Worm (Caenorhabditis elegans): ENCODE results near the gene vhp-1.
A peak's percentile ranks its signal among the peaks of the same experiment; 100 is the strongest.

vhp-1 gene

DNA sequence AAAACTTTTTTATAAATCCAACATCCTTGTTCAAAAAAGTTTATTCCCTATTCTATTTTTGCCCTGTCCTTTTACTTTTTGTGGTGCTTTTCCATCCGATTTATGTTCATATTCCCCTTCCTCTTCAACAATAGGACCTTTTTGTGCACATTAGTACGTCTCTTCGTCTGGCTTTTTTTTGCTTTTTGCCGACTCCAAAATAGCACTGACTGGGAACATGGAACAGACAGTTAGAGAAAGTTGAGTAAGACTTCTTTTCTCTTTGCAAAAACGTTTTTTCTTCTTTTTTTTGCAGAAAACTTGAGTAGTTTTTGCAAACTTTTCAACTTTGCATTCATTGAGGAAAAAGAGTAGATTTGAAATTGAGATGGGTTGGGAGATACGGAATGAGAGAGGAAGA is 21.3 kb upstream of the vhp-1 start:
- TF ChIP-seq nhr-12 (tag; optimal IDR thresholded peaks at IDR 0.05) (no peak), flh-1 (GFP tag; optimal IDR thresholded peaks at IDR 0.05) (no peak), elt-1 (tag; optimal IDR thresholded peaks at IDR 0.05; ENCODE audit: borderline replicate concordance, insufficient read depth) (no peak), lsy-2 (tag; optimal IDR thresholded peaks at IDR 0.05) (no peak), hlh-1 (tag; optimal IDR thresholded peaks at IDR 0.05) (no peak), M03D4.4 (tag; optimal IDR thresholded peaks at IDR 0.05) (no peak), ceh-43 (GFP tag; optimal IDR thresholded peaks at IDR 0.05) (no peak), ztf-11 (tag; optimal IDR thresholded peaks at IDR 0.05) (no peak), pha-4 (tag; optimal IDR thresholded peaks at IDR 0.05) (no peak), mep-1 (tag; optimal IDR thresholded peaks at IDR 0.05) (no peak), tbx-8 (GFP tag; optimal IDR thresholded peaks at IDR 0.05) (no peak), unc-120 (tag; optimal IDR thresholded peaks at IDR 0.05; ENCODE audit: poor library complexity, severe bottlenecking) (no peak), drap-1 (GFP tag; optimal IDR thresholded peaks at IDR 0.05) (no peak), ceh-83 (GFP tag; optimal IDR thresholded peaks at IDR 0.05) (no peak)

DNA sequence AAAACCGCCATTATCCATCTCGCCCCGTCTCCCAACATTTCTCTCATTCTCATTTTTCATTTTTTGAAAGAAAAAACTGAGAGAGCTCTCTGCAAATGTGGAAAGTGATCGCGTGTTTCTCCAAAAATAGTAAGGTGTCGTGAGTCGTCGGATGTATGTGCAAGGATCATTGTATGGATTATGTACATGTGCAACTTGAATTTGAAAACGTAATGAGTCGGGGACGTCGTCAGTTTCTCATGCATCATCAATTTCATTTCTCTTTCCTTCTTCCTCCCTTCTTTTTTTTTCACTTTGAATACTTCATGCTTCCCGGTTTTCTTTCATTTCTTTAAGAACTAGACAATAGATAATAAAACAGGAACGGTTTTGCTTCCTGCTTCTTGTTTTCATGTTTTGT is 18.0 kb upstream of the vhp-1 start:
- TF ChIP-seq lin-13 (tag; optimal IDR thresholded peaks at IDR 0.05) = no peak
- TF ChIP-seq snpc-4 (tag; optimal IDR thresholded peaks at IDR 0.05) = no peak
- no peak for TF ChIP-seq nhr-237 (tag; optimal IDR thresholded peaks at IDR 0.05)
- no peak for TF ChIP-seq blmp-1 (tag; optimal IDR thresholded peaks at IDR 0.05)
- TF ChIP-seq pha-4 (tag; optimal IDR thresholded peaks at IDR 0.05) = no peak
- TF ChIP-seq lsy-2 (tag; optimal IDR thresholded peaks at IDR 0.05) = no peak
- TF ChIP-seq nhr-12 (tag; optimal IDR thresholded peaks at IDR 0.05) = no peak
- no peak for TF ChIP-seq elt-3 (tag; optimal IDR thresholded peaks at IDR 0.05)
- no peak for TF ChIP-seq mep-1 (tag; optimal IDR thresholded peaks at IDR 0.05)
- TF ChIP-seq M03D4.4 (tag; optimal IDR thresholded peaks at IDR 0.05) = no peak
- TF ChIP-seq lin-32 (GFP tag; optimal IDR thresholded peaks at IDR 0.05) = no peak
- TF ChIP-seq ztf-11 (tag; optimal IDR thresholded peaks at IDR 0.05) = no peak
- no peak for TF ChIP-seq unc-120 (tag; optimal IDR thresholded peaks at IDR 0.05; ENCODE audit: poor library complexity, severe bottlenecking)
- TF ChIP-seq zip-8 (tag; optimal IDR thresholded peaks at IDR 0.05) = no peak
- no peak for TF ChIP-seq sem-2 (GFP tag; optimal IDR thresholded peaks at IDR 0.05)

DNA sequence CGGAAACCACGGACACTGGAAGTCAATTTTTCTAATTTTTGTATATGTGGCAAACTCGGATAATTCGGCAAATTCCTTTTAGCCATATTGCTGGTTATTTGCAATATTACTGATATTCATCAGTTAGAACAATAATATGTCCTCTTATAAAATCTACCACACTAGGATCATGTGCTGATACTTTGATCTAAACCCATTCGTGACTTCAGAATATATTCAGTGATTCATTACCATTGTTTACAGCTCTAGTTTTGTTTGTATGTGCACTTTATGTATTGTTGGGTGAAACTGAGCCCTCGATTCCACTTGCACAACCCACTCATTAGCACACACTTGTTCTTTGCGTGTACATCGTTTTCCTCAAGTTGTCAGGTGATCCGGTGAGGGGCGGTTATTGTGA is 16.9 kb upstream of the vhp-1 start:
- TF ChIP-seq mep-1 (tag; optimal IDR thresholded peaks at IDR 0.05) (no peak), drap-1 (GFP tag; optimal IDR thresholded peaks at IDR 0.05) (no peak), flh-1 (GFP tag; optimal IDR thresholded peaks at IDR 0.05) (no peak), mab-5 (tag; optimal IDR thresholded peaks at IDR 0.05) (no peak), lin-32 (GFP tag; optimal IDR thresholded peaks at IDR 0.05) (no peak), nhr-12 (tag; optimal IDR thresholded peaks at IDR 0.05) (no peak), sptf-1 (tag; optimal IDR thresholded peaks at IDR 0.05) (no peak), hlh-1 (tag; optimal IDR thresholded peaks at IDR 0.05) (no peak), ztf-11 (tag; optimal IDR thresholded peaks at IDR 0.05) (no peak), nhr-28 (tag; optimal IDR thresholded peaks at IDR 0.05) (no peak), mls-2 (tag; optimal IDR thresholded peaks at IDR 0.05) (no peak), pha-4 (tag; optimal IDR thresholded peaks at IDR 0.05) (no peak), ces-1 (GFP tag; optimal IDR thresholded peaks at IDR 0.05) (no peak), nhr-76 (tag; optimal IDR thresholded peaks at IDR 0.05) (no peak), ceh-39 (tag; optimal IDR thresholded peaks at IDR 0.05) (no peak), tbx-8 (GFP tag; optimal IDR thresholded peaks at IDR 0.05) (no peak), unc-62 (GFP tag; optimal IDR thresholded peaks at IDR 0.05) (no peak), lsy-2 (tag; optimal IDR thresholded peaks at IDR 0.05) (no peak), unc-39 (tag; optimal IDR thresholded peaks at IDR 0.05) (no peak)

DNA sequence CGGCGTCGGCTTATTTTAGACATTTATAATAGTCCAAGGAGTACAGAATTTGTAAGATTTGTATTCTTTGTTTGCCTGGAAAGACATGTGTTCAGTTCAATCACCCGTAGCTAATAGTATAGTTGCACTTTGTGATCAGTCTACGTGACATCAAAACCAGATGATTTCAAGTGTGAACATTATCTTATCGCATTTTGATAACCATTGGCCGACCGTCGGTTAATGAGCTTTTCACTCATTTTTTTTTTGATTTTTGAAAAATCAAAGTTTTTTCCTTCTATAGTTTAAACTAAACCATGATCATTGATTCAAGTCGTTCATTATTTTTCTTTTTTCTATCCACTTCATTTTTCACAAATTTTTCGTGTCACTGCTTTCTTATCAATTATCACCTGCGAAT is 15.9 kb upstream of the vhp-1 start:
- TF ChIP-seq tbx-8 (GFP tag; optimal IDR thresholded peaks at IDR 0.05) (no peak), drap-1 (GFP tag; optimal IDR thresholded peaks at IDR 0.05) (no peak), blmp-1 (tag; optimal IDR thresholded peaks at IDR 0.05) (no peak), elt-3 (tag; optimal IDR thresholded peaks at IDR 0.05) (no peak), mab-5 (tag; optimal IDR thresholded peaks at IDR 0.05) (no peak), pha-4 (tag; optimal IDR thresholded peaks at IDR 0.05) (no peak), M03D4.4 (tag; optimal IDR thresholded peaks at IDR 0.05) (no peak), elt-1 (tag; optimal IDR thresholded peaks at IDR 0.05; ENCODE audit: borderline replicate concordance, insufficient read depth) (no peak), ceh-39 (tag; optimal IDR thresholded peaks at IDR 0.05) (no peak)

DNA sequence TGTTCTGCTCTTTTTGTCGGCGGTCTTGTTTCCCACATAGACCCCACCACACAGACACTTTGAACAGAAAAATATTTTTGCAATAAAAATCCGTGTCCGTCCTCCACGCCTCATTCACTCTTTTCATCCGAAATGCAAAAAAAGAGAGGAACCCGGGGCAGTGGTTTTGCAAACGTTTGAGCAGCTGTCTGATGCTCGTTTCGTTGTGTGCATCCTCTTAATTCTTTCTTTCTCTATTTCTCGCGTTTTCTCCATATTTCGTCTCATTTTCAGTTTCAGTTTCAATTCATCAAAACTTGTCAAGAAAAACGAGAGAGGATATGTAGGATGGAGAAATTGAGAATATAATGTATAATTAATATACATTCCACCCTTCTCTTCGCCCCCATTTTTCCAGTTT is 14.1 kb upstream of the vhp-1 start:
- no peak for TF ChIP-seq nhr-28 (tag; optimal IDR thresholded peaks at IDR 0.05)
- peak; percentile 72 for TF ChIP-seq hlh-1 (tag; optimal IDR thresholded peaks at IDR 0.05)

Data from whole organism, mixed stage, embryonic.